Worm (Caenorhabditis elegans): ENCODE measurements around the gene skr-14.

skr-14 gene

DNA sequence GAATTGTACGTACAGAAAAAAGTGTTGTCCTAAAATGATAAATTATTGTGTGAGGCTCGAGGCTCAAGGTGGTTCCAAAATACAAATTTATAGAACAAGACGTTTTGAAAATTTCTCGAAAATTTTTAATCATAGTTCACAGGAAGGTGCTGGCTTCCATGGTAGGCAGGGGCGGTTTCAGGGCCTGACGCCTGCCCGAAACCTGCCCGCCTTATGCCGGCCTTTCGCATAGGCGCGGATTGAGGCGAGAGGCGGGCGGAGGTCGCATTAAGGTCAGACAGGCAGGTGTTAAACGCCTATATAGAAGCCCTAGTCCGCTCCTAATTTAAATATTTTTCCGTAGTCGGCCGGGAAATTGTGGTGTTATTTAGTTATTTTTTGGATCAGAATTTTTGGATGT, 1.7 kb upstream of the skr-14 start:
- TF ChIP-seq nhr-76 (tag; optimal IDR thresholded peaks at IDR 0.05) = no peak
- no peak for TF ChIP-seq pha-4 (tag; optimal IDR thresholded peaks at IDR 0.05)
- TF ChIP-seq ztf-11 (tag; optimal IDR thresholded peaks at IDR 0.05) = no peak
- TF ChIP-seq sptf-1 (tag; optimal IDR thresholded peaks at IDR 0.05) = no peak
- no peak for TF ChIP-seq lin-32 (GFP tag; optimal IDR thresholded peaks at IDR 0.05)
- no peak for TF ChIP-seq ceh-83 (GFP tag; optimal IDR thresholded peaks at IDR 0.05)
- no peak for TF ChIP-seq ceh-39 (tag; optimal IDR thresholded peaks at IDR 0.05)
- TF ChIP-seq snpc-4 (tag; optimal IDR thresholded peaks at IDR 0.05) = no peak
- TF ChIP-seq mab-5 (tag; optimal IDR thresholded peaks at IDR 0.05) = no peak
- TF ChIP-seq nhr-28 (tag; optimal IDR thresholded peaks at IDR 0.05) = no peak
- no peak for TF ChIP-seq ham-2 (GFP tag; optimal IDR thresholded peaks at IDR 0.05)
- no peak for TF ChIP-seq unc-120 (tag; optimal IDR thresholded peaks at IDR 0.05; ENCODE audit: poor library complexity, severe bottlenecking)
- TF ChIP-seq nhr-2 (tag; optimal IDR thresholded peaks at IDR 0.05) = no peak
- TF ChIP-seq blmp-1 (tag; optimal IDR thresholded peaks at IDR 0.05) = no peak
- no peak for TF ChIP-seq elt-1 (tag; optimal IDR thresholded peaks at IDR 0.05; ENCODE audit: borderline replicate concordance, insufficient read depth)
- no peak for TF ChIP-seq lsy-2 (tag; optimal IDR thresholded peaks at IDR 0.05)
- TF ChIP-seq mep-1 (tag; optimal IDR thresholded peaks at IDR 0.05) = no peak

DNA sequence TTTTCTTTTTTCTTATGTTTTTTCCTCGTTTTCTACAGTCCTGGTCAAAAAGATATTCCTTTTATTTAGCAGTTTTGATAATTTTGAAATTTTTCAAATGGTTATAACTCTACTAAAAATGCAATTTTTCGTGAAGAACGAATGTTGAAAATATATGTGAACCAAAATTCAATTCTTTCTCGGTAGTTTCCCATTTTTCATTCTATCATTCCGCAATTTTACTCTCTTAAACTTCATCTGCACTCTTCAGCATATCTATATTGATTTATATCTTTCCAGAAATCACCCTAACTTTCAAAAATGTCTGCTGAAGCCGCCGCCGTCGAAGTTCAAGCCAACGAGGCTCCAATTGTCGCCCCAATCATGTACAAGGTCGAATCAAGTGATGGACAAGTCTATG, 752 bp upstream of the skr-14 start, which contains the start of gene skr-7:
TSS of gene skr-7 (plus strand) at position 301 of the 400 bp plus-strand sequence.
- TF ChIP-seq pha-4 (tag; optimal IDR thresholded peaks at IDR 0.05) = no peak
- TF ChIP-seq bed-3 (GFP tag; optimal IDR thresholded peaks at IDR 0.05) = no peak
- TF ChIP-seq elt-1 (tag; optimal IDR thresholded peaks at IDR 0.05; ENCODE audit: borderline replicate concordance, insufficient read depth) = no peak
- no peak for TF ChIP-seq snpc-4 (tag; optimal IDR thresholded peaks at IDR 0.05)
- TF ChIP-seq ces-1 (GFP tag; optimal IDR thresholded peaks at IDR 0.05) = no peak
- TF ChIP-seq nhr-12 (tag; optimal IDR thresholded peaks at IDR 0.05) = no peak
- no peak for TF ChIP-seq nhr-237 (tag; optimal IDR thresholded peaks at IDR 0.05)
- TF ChIP-seq unc-120 (tag; optimal IDR thresholded peaks at IDR 0.05; ENCODE audit: poor library complexity, severe bottlenecking) = no peak
- no peak for TF ChIP-seq mep-1 (tag; optimal IDR thresholded peaks at IDR 0.05)
- TF ChIP-seq ztf-11 (tag; optimal IDR thresholded peaks at IDR 0.05) = no peak
- no peak for TF ChIP-seq ceh-39 (tag; optimal IDR thresholded peaks at IDR 0.05)
- no peak for TF ChIP-seq nhr-2 (tag; optimal IDR thresholded peaks at IDR 0.05)
- no peak for TF ChIP-seq hlh-1 (tag; optimal IDR thresholded peaks at IDR 0.05)
- TF ChIP-seq nhr-28 (tag; optimal IDR thresholded peaks at IDR 0.05) = no peak
- no peak for TF ChIP-seq cnd-1 (tag; optimal IDR thresholded peaks at IDR 0.05)
- no peak for TF ChIP-seq lin-32 (GFP tag; optimal IDR thresholded peaks at IDR 0.05)

DNA sequence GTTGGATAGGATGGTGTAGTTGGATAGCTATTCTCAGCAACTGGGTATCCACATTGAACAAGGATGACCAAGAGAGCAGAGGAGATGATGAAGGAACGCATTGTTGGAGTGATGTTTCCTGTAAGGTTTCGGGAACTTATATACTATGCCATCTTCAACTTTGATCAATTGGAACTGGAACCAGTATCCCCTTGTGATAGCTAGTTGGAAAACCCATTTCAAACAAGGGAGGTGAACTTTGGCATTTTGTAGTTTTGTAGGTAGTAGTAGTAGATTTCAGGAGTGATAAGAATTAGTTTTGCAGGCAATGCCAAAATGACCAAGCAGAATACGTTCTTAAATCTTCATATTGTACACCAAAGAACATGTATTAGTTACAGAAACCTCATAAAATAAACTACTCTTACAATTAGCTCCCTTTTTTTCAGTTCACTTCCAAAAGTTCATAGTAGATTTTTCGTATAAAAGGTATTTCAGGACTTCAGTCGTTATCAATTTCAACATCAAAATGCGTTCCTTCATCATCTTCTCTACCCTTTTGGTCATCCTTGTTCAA, 1.5 kb downstream of the skr-14 start, which contains the start of the genes Y47D7A.7 and Y47D7A.2:
TSS of gene Y47D7A.7 (minus strand) at position 101 of the 556 bp plus-strand sequence.
TSS of gene Y47D7A.2 (plus strand) at position 506 of the 556 bp plus-strand sequence.
- TF ChIP-seq sptf-1 (tag; optimal IDR thresholded peaks at IDR 0.05) (no peak), M03D4.4 (tag; optimal IDR thresholded peaks at IDR 0.05) (no peak)

DNA sequence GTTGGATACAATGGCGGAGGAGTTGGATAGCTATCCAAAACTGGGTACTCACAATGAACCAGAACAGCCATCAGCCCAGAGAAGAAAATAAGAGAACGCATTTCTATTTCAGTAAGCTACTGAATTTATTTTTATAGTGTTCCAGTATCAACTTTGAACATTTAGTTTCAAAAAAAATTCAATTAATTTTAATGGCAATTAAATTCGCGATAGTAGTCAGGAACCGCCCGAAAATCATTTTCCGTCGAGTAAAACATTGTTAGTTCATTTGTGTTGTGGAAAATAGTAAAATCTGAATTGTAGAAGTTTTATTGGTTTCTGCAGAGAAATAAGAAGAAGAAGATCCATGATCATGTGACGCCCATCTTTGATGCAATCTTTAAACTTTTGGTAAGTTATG, 3.3 kb downstream of the skr-14 start, which contains the start of gene Y47D7A.6:
TSS of gene Y47D7A.6 (minus strand) at position 101 of the 400 bp plus-strand sequence.
- TF ChIP-seq elt-3 (tag; optimal IDR thresholded peaks at IDR 0.05) (no peak), mls-2 (tag; optimal IDR thresholded peaks at IDR 0.05) (no peak), lsy-2 (tag; optimal IDR thresholded peaks at IDR 0.05) (no peak), sem-2 (GFP tag; optimal IDR thresholded peaks at IDR 0.05) (no peak)

DNA sequence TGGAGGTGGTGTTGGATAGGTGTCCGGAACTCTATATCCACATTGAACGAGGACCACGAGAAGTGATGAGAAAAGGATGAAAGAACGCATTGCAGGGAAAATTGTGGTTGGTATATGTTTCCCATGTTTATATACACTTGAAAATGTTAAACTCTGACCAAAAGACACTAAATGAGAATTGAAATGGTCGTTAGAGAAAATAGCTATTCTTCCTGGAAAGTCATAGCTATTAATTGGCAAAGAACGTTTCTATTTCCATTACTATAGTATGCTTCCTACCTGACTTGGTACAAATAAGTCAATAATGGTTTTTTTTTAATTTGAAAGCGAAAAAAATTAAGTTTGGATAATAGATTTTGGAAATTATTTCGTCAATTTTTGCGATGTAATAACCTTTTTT, 4.7 kb downstream of the skr-14 start, which contains the start of gene Y47D7A.18:
TSS of gene Y47D7A.18 (minus strand) at position 101 of the 400 bp plus-strand sequence.
- TF ChIP-seq hlh-1 (tag; optimal IDR thresholded peaks at IDR 0.05) = no peak
- no peak for TF ChIP-seq nhr-2 (tag; optimal IDR thresholded peaks at IDR 0.05)
- no peak for TF ChIP-seq lsy-2 (tag; optimal IDR thresholded peaks at IDR 0.05)
- no peak for TF ChIP-seq nhr-12 (tag; optimal IDR thresholded peaks at IDR 0.05)
- TF ChIP-seq nhr-28 (tag; optimal IDR thresholded peaks at IDR 0.05) = no peak
- no peak for TF ChIP-seq nhr-76 (tag; optimal IDR thresholded peaks at IDR 0.05)
- TF ChIP-seq unc-39 (tag; optimal IDR thresholded peaks at IDR 0.05) = no peak
- no peak for TF ChIP-seq flh-1 (GFP tag; optimal IDR thresholded peaks at IDR 0.05)
- no peak for TF ChIP-seq pha-4 (tag; optimal IDR thresholded peaks at IDR 0.05)
- TF ChIP-seq M03D4.4 (tag; optimal IDR thresholded peaks at IDR 0.05) = no peak
- TF ChIP-seq cnd-1 (tag; optimal IDR thresholded peaks at IDR 0.05) = no peak
- no peak for TF ChIP-seq mls-2 (tag; optimal IDR thresholded peaks at IDR 0.05)
- TF ChIP-seq blmp-1 (tag; optimal IDR thresholded peaks at IDR 0.05) = no peak
